Fruit fly (Drosophila melanogaster) whole organism, embryonic: ENCODE results near the gene CG14082.

ENCODE experiments used
- Ada2b ChIP-seq: fragments of 200-800 bp; sonication (Bioruptor generic); IDR thresholded peaks from 2 replicates; pipeline ENCODE4 v1.3.6; 2022; ENCODE audit warnings: missing biosample characterization, missing genetic modification characterization
- Atf-2 ChIP-seq: fragments of 200-800 bp; sonication (Bioruptor generic); optimal IDR thresholded peaks from 2 replicates; lab custom pipeline; 2016; ENCODE audit warnings: missing biosample characterization, missing genetic modification characterization
- Blimp-1 ChIP-seq: fragments of 200-800 bp; sonication (Bioruptor generic); optimal IDR thresholded peaks from 3 replicates; lab custom pipeline; 2018; ENCODE audit warnings: missing biosample characterization, missing genetic modification characterization, mild to moderate bottlenecking, moderate library complexity, missing genetic modification reagents
- CG10462 ChIP-seq: fragments of 200-800 bp; sonication (Bioruptor generic); optimal IDR thresholded peaks from 2 replicates; lab custom pipeline; 2016; ENCODE audit warnings: missing biosample characterization, missing genetic modification characterization
- CG16863 ChIP-seq: fragments of 200-800 bp; sonication (Bioruptor generic); optimal IDR thresholded peaks from 3 replicates; lab custom pipeline; 2016; ENCODE audit warnings: missing biosample characterization, missing genetic modification characterization
- CG18262 ChIP-seq: fragments of 200-800 bp; optimal IDR thresholded peaks from 3 replicates; lab custom pipeline; 2019; ENCODE audit warnings: missing biosample characterization, mild to moderate bottlenecking, missing genetic modification characterization, moderate library complexity
- CG1832 ChIP-seq: fragments of 200-800 bp; sonication (Bioruptor generic); optimal IDR thresholded peaks from 2 replicates; lab custom pipeline; 2017; ENCODE audit warnings: missing biosample characterization, mild to moderate bottlenecking, missing genetic modification characterization, inconsistent platforms
- CG18619 ChIP-seq: fragments of 200-800 bp; sonication (Bioruptor generic); optimal IDR thresholded peaks from 3 replicates; lab custom pipeline; 2017; ENCODE audit warnings: missing biosample characterization, mild to moderate bottlenecking, missing genetic modification characterization
- CG2875 ChIP-seq: fragments of 200-800 bp; sonication (Bioruptor generic); optimal IDR thresholded peaks from 2 replicates; lab custom pipeline; 2017; ENCODE audit warnings: missing biosample characterization, mild to moderate bottlenecking, missing genetic modification characterization, missing genetic modification reagents
- CG30020 ChIP-seq: fragments of 200-800 bp; optimal IDR thresholded peaks from 2 replicates; lab custom pipeline; 2019; ENCODE audit warnings: missing biosample characterization, mild to moderate bottlenecking, missing genetic modification characterization, moderate library complexity
- CG31441 ChIP-seq: fragments of 200-800 bp; sonication (Bioruptor generic); IDR thresholded peaks from 2 replicates; pipeline ENCODE4 v1.3.6; 2022; ENCODE audit warnings: missing biosample characterization, missing genetic modification characterization
- CG3407 ChIP-seq: fragments of 200-800 bp; sonication (Bioruptor generic); optimal IDR thresholded peaks from 2 replicates; lab custom pipeline; 2018; ENCODE audit warnings: missing biosample characterization, mild to moderate bottlenecking, missing genetic modification characterization
- CG4282 ChIP-seq: fragments of 200-800 bp; sonication (Bioruptor generic); optimal IDR thresholded peaks from 2 replicates; lab custom pipeline; 2016; ENCODE audit warnings: missing biosample characterization, missing genetic modification characterization
- CG4820 ChIP-seq: fragments of 200-800 bp; sonication (Bioruptor generic); optimal IDR thresholded peaks from 3 replicates; lab custom pipeline; 2016; ENCODE audit warnings: missing biosample characterization, missing genetic modification characterization
- CG6683 ChIP-seq: fragments of 200-800 bp; sonication (Bioruptor generic); optimal IDR thresholded peaks from 2 replicates; lab custom pipeline; 2017; ENCODE audit warnings: missing biosample characterization, mild to moderate bottlenecking, missing genetic modification characterization, missing genetic modification reagents
- CG6854 ChIP-seq: fragments of 200-800 bp; sonication (Bioruptor generic); optimal IDR thresholded peaks from 3 replicates; lab custom pipeline; 2017; ENCODE audit warnings: missing biosample characterization, mild to moderate bottlenecking, missing genetic modification characterization
- CG8944 ChIP-seq: fragments of 200-800 bp; sonication (Bioruptor generic); optimal IDR thresholded peaks from 3 replicates; lab custom pipeline; 2016; ENCODE audit warnings: missing biosample characterization, missing genetic modification characterization
- E2f1 ChIP-seq: fragments of 200-800 bp; sonication (Bioruptor generic); IDR thresholded peaks from 2 replicates; pipeline ENCODE4 v1.3.6; 2022; ENCODE audit warnings: missing biosample characterization, missing genetic modification characterization
- Hand ChIP-seq: fragments of 200-800 bp; sonication (Bioruptor generic); optimal IDR thresholded peaks from 2 replicates; lab custom pipeline; 2017; ENCODE audit warnings: mild to moderate bottlenecking, missing biosample characterization, missing genetic modification reagents, missing genetic modification characterization
- Hr78 ChIP-seq, 2 experiments: fragments of 200-800 bp in 1 of 2; fragments of >200 bp in 1 of 2; sonication (Bioruptor generic) in 1 of 2; optimal IDR thresholded peaks; 2 replicates each; lab custom pipeline; 2017 to 2019; ENCODE audit warnings: missing biosample characterization in 2 of 2, missing genetic modification characterization in 2 of 2, mild to moderate bottlenecking in 1 of 2, moderate library complexity in 1 of 2
- Hsf ChIP-seq: fragments of 200-800 bp; sonication (Bioruptor generic); optimal IDR thresholded peaks from 3 replicates; lab custom pipeline; 2016; ENCODE audit warnings: missing biosample characterization, missing genetic modification characterization
- Lhr ChIP-seq: fragments of 200-800 bp; sonication (Bioruptor generic); optimal IDR thresholded peaks from 3 replicates; lab custom pipeline; 2017; ENCODE audit warnings: mild to moderate bottlenecking, missing biosample characterization, missing genetic modification reagents, missing genetic modification characterization
- Lpt ChIP-seq: fragments of >200 bp; optimal IDR thresholded peaks from 2 replicates; lab custom pipeline; 2018; ENCODE audit warnings: missing biosample characterization, missing genetic modification characterization
- NC2α ChIP-seq: fragments of 200-800 bp; sonication (Bioruptor generic); optimal IDR thresholded peaks from 2 replicates; lab custom pipeline; 2016; ENCODE audit warnings: missing biosample characterization, missing genetic modification characterization
- Oaz ChIP-seq: fragments of 200-800 bp; sonication (Bioruptor generic); IDR thresholded peaks from 2 replicates; pipeline ENCODE4 v1.3.6; 2022; ENCODE audit warnings: missing biosample characterization, missing genetic modification characterization
- Oli ChIP-seq: fragments of 200-800 bp; sonication (Bioruptor generic); optimal IDR thresholded peaks from 2 replicates; lab custom pipeline; 2018; ENCODE audit warnings: missing biosample characterization, mild to moderate bottlenecking, missing genetic modification characterization, moderate library complexity
- Opbp ChIP-seq: fragments of 200-800 bp; sonication (Bioruptor generic); IDR thresholded peaks from 3 replicates; pipeline ENCODE4 v1.3.6; 2022; ENCODE audit warnings: missing biosample characterization, missing genetic modification characterization; ENCODE audit not compliant: partially characterized antibody
- Ssrp ChIP-seq: fragments of 200-800 bp; sonication (Bioruptor generic); optimal IDR thresholded peaks from 2 replicates; lab custom pipeline; 2018; ENCODE audit warnings: missing biosample characterization, mild to moderate bottlenecking, missing genetic modification characterization, moderate library complexity
- YL-1 ChIP-seq: fragments of 200-800 bp; sonication (Bioruptor generic); optimal IDR thresholded peaks from 3 replicates; lab custom pipeline; 2017; ENCODE audit warnings: missing biosample characterization, mild to moderate bottlenecking, missing genetic modification characterization
- ab ChIP-seq: fragments of 200-800 bp; sonication (Bioruptor generic); optimal IDR thresholded peaks from 2 replicates; lab custom pipeline; 2016; ENCODE audit warnings: missing biosample characterization, missing genetic modification characterization
- bigmax ChIP-seq: fragments of 200-800 bp; sonication (Bioruptor generic); optimal IDR thresholded peaks from 2 replicates; lab custom pipeline; 2018; ENCODE audit warnings: missing biosample characterization, mild to moderate bottlenecking, missing genetic modification characterization
- bsh ChIP-seq, 2 experiments: fragments of 200-800 bp; sonication (Bioruptor generic); optimal IDR thresholded peaks; 2 replicates each; lab custom pipeline; 2017 to 2018; ENCODE audit warnings: mild to moderate bottlenecking in 2 of 2, missing biosample characterization in 2 of 2, missing genetic modification characterization in 2 of 2, moderate library complexity in 1 of 2
- chm ChIP-seq: fragments of 200-800 bp; sonication (Bioruptor generic); IDR thresholded peaks from 2 replicates; pipeline ENCODE4 v1.3.6; 2022; ENCODE audit warnings: missing biosample characterization, missing genetic modification characterization
- corto ChIP-seq: fragments of 200-800 bp; sonication (Bioruptor generic); optimal IDR thresholded peaks from 2 replicates; lab custom pipeline; 2016; ENCODE audit warnings: missing biosample characterization, mild to moderate bottlenecking, missing genetic modification characterization, moderate library complexity
- da ChIP-seq: fragments of 200-800 bp; sonication (Bioruptor generic); optimal IDR thresholded peaks from 2 replicates; lab custom pipeline; 2016; ENCODE audit warnings: missing biosample characterization, missing genetic modification characterization
- dpn ChIP-seq, 2 experiments: fragments of 200-800 bp; sonication (Bioruptor generic); optimal IDR thresholded peaks; 3 replicates each; lab custom pipeline; 2016; ENCODE audit warnings: missing biosample characterization in 2 of 2, missing genetic modification characterization in 2 of 2
- fd3F ChIP-seq: fragments of 200-800 bp; sonication (Bioruptor generic); optimal IDR thresholded peaks from 2 replicates; lab custom pipeline; 2018; ENCODE audit warnings: missing biosample characterization, mild to moderate bottlenecking, missing genetic modification characterization, moderate library complexity
- gem ChIP-seq: fragments of 200-800 bp; sonication (Bioruptor generic); optimal IDR thresholded peaks from 2 replicates; lab custom pipeline; 2019; ENCODE audit warnings: missing biosample characterization, mild to moderate bottlenecking, missing genetic modification characterization, moderate library complexity
- kni ChIP-seq: fragments of 200-800 bp; sonication (Bioruptor generic); optimal IDR thresholded peaks from 3 replicates; lab custom pipeline; 2017; ENCODE audit warnings: mild to moderate bottlenecking, missing biosample characterization, missing genetic modification reagents, missing genetic modification characterization
- mam ChIP-seq: fragments of 200-800 bp; sonication (Bioruptor generic); optimal IDR thresholded peaks from 3 replicates; lab custom pipeline; 2016; ENCODE audit warnings: missing biosample characterization, missing genetic modification characterization
- mirr ChIP-seq: fragments of 200-800 bp; sonication (Bioruptor generic); optimal IDR thresholded peaks from 3 replicates; lab custom pipeline; 2018; ENCODE audit warnings: missing biosample characterization, mild to moderate bottlenecking, missing genetic modification characterization
- org-1 ChIP-seq: fragments of 200-800 bp; sonication (Bioruptor generic); optimal IDR thresholded peaks from 2 replicates; lab custom pipeline; 2017; ENCODE audit warnings: missing biosample characterization, missing genetic modification characterization
- pros ChIP-seq: fragments of 200-800 bp; sonication (Bioruptor generic); optimal IDR thresholded peaks from 3 replicates; lab custom pipeline; 2019; ENCODE audit warnings: missing biosample characterization, mild to moderate bottlenecking, missing genetic modification characterization, moderate library complexity
- ranshi ChIP-seq: fragments of 200-800 bp; sonication (Bioruptor generic); IDR thresholded peaks from 2 replicates; pipeline ENCODE4 v1.3.6; 2022; ENCODE audit warnings: missing biosample characterization, missing genetic modification characterization
- scrt ChIP-seq: fragments of 200-800 bp; sonication (Bioruptor generic); optimal IDR thresholded peaks from 2 replicates; lab custom pipeline; 2018; ENCODE audit warnings: missing biosample characterization, mild to moderate bottlenecking, missing genetic modification characterization, moderate library complexity
- slou ChIP-seq: fragments of 200-800 bp; sonication (Bioruptor generic); optimal IDR thresholded peaks from 3 replicates; lab custom pipeline; 2016; ENCODE audit warnings: missing biosample characterization, missing genetic modification characterization
- sug ChIP-seq: fragments of 200-800 bp; optimal IDR thresholded peaks from 2 replicates; lab custom pipeline; 2019; ENCODE audit warnings: missing biosample characterization, mild to moderate bottlenecking, missing genetic modification characterization, moderate library complexity
- trem ChIP-seq: fragments of 200-800 bp; optimal IDR thresholded peaks from 3 replicates; lab custom pipeline; 2019; ENCODE audit warnings: missing biosample characterization, mild to moderate bottlenecking, missing genetic modification characterization, moderate library complexity
- zf30C ChIP-seq: fragments of 200-800 bp; sonication (Bioruptor generic); optimal IDR thresholded peaks from 3 replicates; lab custom pipeline; 2018; ENCODE audit warnings: missing biosample characterization, mild to moderate bottlenecking, missing genetic modification characterization

CG14082 gene

dm6 chr3L:19071173-19071844 is 67.5 kb downstream of the CG14082 start (continued):
- no peak for TF ChIP-seq CG6683 (GFP tag; lab: Kevin White, UChicago)
- no peak for TF ChIP-seq CG1832 (GFP tag; lab: Kevin White, UChicago)
- no peak for TF ChIP-seq NC2α (GFP tag; lab: Kevin White, UChicago)
- no peak for TF ChIP-seq Hsf
- TF ChIP-seq Opbp = no peak
- TF ChIP-seq org-1 (GFP tag; lab: Kevin White, UChicago) = peak; percentile 8
- no peak for TF ChIP-seq CG4282 (GFP tag; lab: Kevin White, UChicago)
- 0 out of 2 replicates have a peak, but pooled peaks have one; percentile 10 for TF ChIP-seq chm
- peak; percentile 45 for TF ChIP-seq gem (tag; lab: Kevin White, UChicago)
- TF ChIP-seq CG6854 (GFP tag; lab: Kevin White, UChicago) = no peak
- peak; percentile 13 for TF ChIP-seq sug (tag; lab: Kevin White, UChicago)
- TF ChIP-seq pros = peak; percentile 3
- TF ChIP-seq Ssrp (tag; lab: Kevin White, UChicago) = no peak
- TF ChIP-seq fd3F (GFP tag; lab: Kevin White, UChicago) = no peak
- no peak for TF ChIP-seq CG30020 (tag; lab: Kevin White, UChicago)
- no peak for TF ChIP-seq corto (GFP tag; lab: Kevin White, UChicago)
- TF ChIP-seq Ada2b (GFP tag; lab: Robert Waterston, UW) = 0 out of 2 replicates have a peak, but pooled peaks have one; percentile 25
- no peak for TF ChIP-seq CG18619 (GFP tag; lab: Kevin White, UChicago)
- no peak for TF ChIP-seq slou
- no peak for TF ChIP-seq E2f1 (GFP tag; lab: Robert Waterston, UW)
- no peak for TF ChIP-seq Oli
- no peak for TF ChIP-seq CG10462 (GFP tag; lab: Kevin White, UChicago)
- TF ChIP-seq CG31441 (GFP tag; lab: Robert Waterston, UW) = 0 out of 2 replicates have a peak, but pooled peaks have one; percentile 22
- no peak for TF ChIP-seq ranshi
- no peak for TF ChIP-seq zf30C (GFP tag; lab: Kevin White, UChicago)
- no peak for TF ChIP-seq da (GFP tag; lab: Kevin White, UChicago)
- no peak for TF ChIP-seq CG16863 (GFP tag; lab: Kevin White, UChicago)
- TF ChIP-seq YL-1 (GFP tag; lab: Kevin White, UChicago) = no peak
- TF ChIP-seq bigmax = no peak
- peak; percentile 34 for TF ChIP-seq mirr (GFP tag; lab: Kevin White, UChicago)
- TF ChIP-seq trem = no peak
- TF ChIP-seq CG8944 (GFP tag; lab: Kevin White, UChicago) = no peak
- no peak for TF ChIP-seq Lpt (GFP tag; lab: Kevin White, UChicago)
- TF ChIP-seq mam (GFP tag; lab: Kevin White, UChicago) = peak; percentile 21
- TF ChIP-seq CG2875 (GFP tag; lab: Kevin White, UChicago) = no peak
- TF ChIP-seq kni (GFP tag; lab: Kevin White, UChicago) = peak; percentile 9
- no peak for TF ChIP-seq ab (GFP tag; lab: Kevin White, UChicago)
- no peak for TF ChIP-seq Hand
- no peak for TF ChIP-seq Hr78 (GFP tag; optimal IDR thresholded peaks at IDR 0.05; lab: Kevin White, UChicago)
- no peak for TF ChIP-seq bsh (GFP tag; optimal IDR thresholded peaks at IDR 0.05; lab: Kevin White, UChicago)
- TF ChIP-seq CG18262 (tag; lab: Kevin White, UChicago) = peak; percentile 9
- no peak for TF ChIP-seq Lhr
- TF ChIP-seq CG3407 (GFP tag; lab: Kevin White, UChicago) = no peak
- TF ChIP-seq Oaz (GFP tag; lab: Robert Waterston, UW) = 0 out of 2 replicates have a peak, but pooled peaks have one; percentile 23
- TF ChIP-seq Atf-2 (GFP tag; lab: Kevin White, UChicago) = no peak
- TF ChIP-seq Blimp-1 = peak; percentile 33
- no peak for TF ChIP-seq dpn (GFP tag; optimal IDR thresholded peaks at IDR 0.05; lab: Kevin White, UChicago)
- TF ChIP-seq scrt (GFP tag; lab: Kevin White, UChicago) = peak; percentile 38
- TF ChIP-seq CG4820 (GFP tag; lab: Kevin White, UChicago) = no peak
